Fruit fly (Drosophila melanogaster) S2 (cell line): Measurements from ENCODE around the gene CG15130.

Source experiments
- CG8478 ChIP-seq: fragments of >200 bp; optimal IDR thresholded peaks from 2 replicates; lab custom pipeline; 2018
- CTCF ChIP-seq, 2 experiments: fragments of >200 bp; optimal IDR thresholded peaks; 2 replicates each; lab custom pipeline; 2018

dm6 chr2L:20463316-20463856 is 38.9 kb upstream of the CG15130 start, which contains the start of gene CG2493:
- no peak for TF ChIP-seq CTCF (optimal IDR thresholded peaks at IDR 0.05; lab: Kevin White, UChicago)
- no peak for TF ChIP-seq CG8478 (lab: Kevin White, UChicago)
